Fruit fly (Drosophila melanogaster) Kc167 (cell line): ENCODE measurements around the gene Sbp2.

ENCODE experiments used
- Myc ChIP-seq: fragments of >200 bp; optimal IDR thresholded peaks from 2 replicates; lab custom pipeline; 2017; ENCODE audit warnings: missing external identifiers
- Sin3A ChIP-seq: fragments of >200 bp; optimal IDR thresholded peaks from 2 replicates; lab custom pipeline; 2018; ENCODE audit warnings: missing external identifiers
- h ChIP-seq: fragments of >200 bp; optimal IDR thresholded peaks from 3 replicates; lab custom pipeline; 2018; ENCODE audit warnings: missing external identifiers
- insv ChIP-seq: fragments of >200 bp; optimal IDR thresholded peaks from 3 replicates; lab custom pipeline; 2018; ENCODE audit warnings: missing external identifiers
- psq ChIP-seq: fragments of >200 bp; optimal IDR thresholded peaks from 2 replicates; lab custom pipeline; 2017; ENCODE audit warnings: missing external identifiers
- ttk ChIP-seq: sonication (Bioruptor generic); optimal IDR thresholded peaks from 2 replicates; lab custom pipeline; 2017; ENCODE audit warnings: missing external identifiers

The Sbp2 gene

DNA sequence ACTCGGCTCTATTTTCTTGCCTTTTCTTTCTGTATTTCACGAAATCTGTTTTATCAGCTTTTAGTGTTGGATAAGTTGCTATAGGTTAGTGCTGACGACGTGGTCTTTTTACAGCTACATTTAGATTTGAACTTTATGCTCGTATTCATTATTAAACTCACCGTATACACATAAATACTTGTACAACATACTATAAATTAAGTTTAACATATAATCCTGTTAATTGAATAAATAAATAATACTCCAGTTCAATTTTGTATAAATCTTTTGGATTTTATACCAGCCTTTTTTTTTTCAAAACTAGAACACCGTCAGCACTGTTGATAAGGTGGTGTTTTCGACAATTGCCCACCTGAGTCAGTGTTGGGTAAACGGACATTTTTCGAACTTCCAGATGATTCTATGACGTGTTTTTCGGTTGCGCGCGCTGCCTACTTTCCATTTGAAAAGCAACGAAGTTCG, 5.0 kb downstream of the Sbp2 start, which contains the start of gene BI-1:
TSS of gene BI-1 (minus strand) at position 51 of the 462 bp plus-strand sequence.
- TF ChIP-seq ttk, result no peak
- no peak for TF ChIP-seq h (lab: Kevin White, UChicago)
- no peak for TF ChIP-seq insv (lab: Kevin White, UChicago)
- TF ChIP-seq Myc, result no peak
- no peak for TF ChIP-seq psq
- no peak for TF ChIP-seq Sin3A (lab: Kevin White, UChicago)

- no peak for TF ChIP-seq ttk
- TF ChIP-seq insv (lab: Kevin White, UChicago), result no peak
- TF ChIP-seq Sin3A (lab: Kevin White, UChicago), result no peak
- TF ChIP-seq h (lab: Kevin White, UChicago), result no peak
- TF ChIP-seq psq, result no peak
- no peak for TF ChIP-seq Myc
Measured at dm6 chr3L:8312290-8312689, 8.3 kb downstream of the Sbp2 start.

DNA sequence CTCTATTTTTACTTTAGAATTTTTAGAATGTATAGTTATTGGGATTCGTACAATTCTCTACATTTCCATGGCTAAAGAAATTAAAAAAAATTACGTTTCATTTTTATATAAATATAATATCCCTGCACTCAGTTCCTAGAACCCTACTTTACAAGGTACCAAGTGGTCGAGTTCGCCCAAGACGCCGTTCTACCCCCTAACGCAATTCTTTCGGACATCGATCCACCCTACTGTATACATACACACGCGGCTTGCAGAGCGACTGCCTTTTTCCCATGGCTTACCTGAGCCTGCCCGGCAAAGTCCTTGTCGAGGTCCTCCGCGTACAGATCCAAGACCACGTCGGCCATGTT, 10.8 kb downstream of the Sbp2 start:
- TF ChIP-seq Myc (no peak), Sin3A (lab: Kevin White, UChicago) (no peak), ttk (no peak), h (lab: Kevin White, UChicago) (no peak), psq (no peak)

DNA sequence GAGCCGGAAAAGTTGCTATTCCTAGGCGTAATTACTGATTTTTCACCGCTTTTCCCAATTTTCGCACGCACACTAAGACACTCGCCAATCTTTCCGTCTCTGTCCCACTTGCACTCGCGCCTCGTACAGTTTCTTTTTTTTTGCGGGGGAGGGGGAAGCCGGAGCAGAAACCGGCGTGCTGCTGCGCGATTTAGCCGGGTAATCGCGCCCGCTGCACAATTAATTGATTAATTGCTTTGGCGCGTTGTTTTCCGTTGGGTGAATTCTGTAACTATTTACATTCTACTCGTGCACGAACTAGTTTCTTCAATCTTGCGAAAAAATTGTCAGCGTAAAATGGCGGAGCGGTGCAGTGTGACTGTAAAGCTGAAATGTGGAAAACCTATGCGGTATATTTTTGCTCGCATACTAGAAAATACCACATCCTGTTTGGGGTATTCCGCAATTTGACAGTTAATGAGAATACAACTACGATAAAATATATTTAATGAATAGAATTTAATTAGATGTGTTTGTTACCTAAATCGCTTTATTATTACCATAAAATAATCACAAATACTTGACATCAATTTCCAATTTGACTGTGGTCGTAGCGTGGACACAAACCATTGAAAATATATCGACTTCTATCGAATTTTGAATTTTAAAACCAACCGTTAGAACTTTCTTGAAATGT, 11.3 kb downstream of the Sbp2 start, which contains the start of gene Cpsf6:
TSS of gene Cpsf6 (minus strand) at position 362 of the 676 bp plus-strand sequence.
- no peak for TF ChIP-seq Sin3A (lab: Kevin White, UChicago)
- TF ChIP-seq h (lab: Kevin White, UChicago), result no peak

- TF ChIP-seq Sin3A (lab: Kevin White, UChicago) (no peak), psq (no peak), h (lab: Kevin White, UChicago) (no peak), ttk (no peak)
Measured at dm6 chr3L:8318916-8319506, 15.1 kb downstream of the Sbp2 start, which contains the start of gene CG43059. Gene CG43059 (minus strand): TSS chr3L:8318966.

DNA sequence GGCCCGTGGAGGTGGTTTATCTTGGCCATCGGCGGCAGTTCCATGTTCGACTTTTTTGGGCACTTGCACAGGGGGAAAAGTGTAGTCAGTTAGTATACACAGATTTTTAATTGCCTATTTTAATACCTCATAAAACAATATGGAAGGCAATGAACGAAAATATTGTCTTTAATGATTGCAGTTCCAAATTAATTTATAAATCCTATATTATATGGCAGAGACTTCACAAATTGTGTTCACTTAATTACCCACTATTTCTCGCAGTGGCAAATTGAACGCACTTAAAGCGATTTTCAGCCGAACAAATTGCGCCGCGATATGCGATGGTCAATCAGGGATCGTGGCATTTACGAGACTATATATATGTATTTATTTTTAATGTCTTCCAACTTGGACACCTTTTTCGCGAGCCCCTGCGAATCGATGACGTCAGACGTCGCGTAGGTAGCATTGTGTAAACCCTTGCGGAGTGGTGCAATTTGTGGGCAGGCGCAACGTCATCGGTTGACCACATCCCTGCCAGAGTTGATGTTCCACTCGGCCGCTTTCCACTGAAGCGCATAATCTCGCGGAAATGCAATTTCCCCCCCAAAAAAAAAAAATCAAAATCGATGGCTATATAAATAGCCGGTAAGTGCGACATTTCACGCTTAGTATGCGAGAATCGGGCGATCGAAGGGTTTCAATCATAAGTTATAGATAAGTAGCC, 16.3 kb downstream of the Sbp2 start, which contains the start of gene CG13670:
TSS of gene CG13670 (plus strand) at position 659 of the 709 bp plus-strand sequence.
- no peak for TF ChIP-seq h (lab: Kevin White, UChicago)

DNA sequence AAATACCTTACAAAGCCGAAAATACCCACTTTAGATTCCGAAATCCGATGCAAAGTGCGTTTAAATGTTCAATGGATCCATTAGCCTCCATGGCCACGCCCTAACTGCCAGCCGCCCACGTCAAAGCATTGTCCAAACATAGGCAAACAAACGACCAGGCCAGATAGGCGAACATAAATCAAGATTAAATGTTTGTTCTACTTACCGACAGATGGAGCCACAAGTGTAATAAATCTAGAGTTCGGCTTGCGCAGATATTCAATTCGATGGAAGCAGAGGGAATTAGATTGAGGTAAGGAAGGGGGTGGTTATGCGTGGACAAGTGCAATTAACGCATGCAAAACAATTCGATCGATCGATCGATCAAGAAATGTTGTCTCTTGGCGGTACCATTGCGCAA, 19.9 kb downstream of the Sbp2 start:
- TF ChIP-seq ttk (no peak), h (lab: Kevin White, UChicago) (no peak), Myc (no peak), Sin3A (lab: Kevin White, UChicago) (no peak), psq (no peak), insv (lab: Kevin White, UChicago) (no peak)

- TF ChIP-seq insv (lab: Kevin White, UChicago) (no peak), psq (no peak), Myc (no peak)
Measured at dm6 chr3L:8325559-8325958, 21.6 kb downstream of the Sbp2 start, which contains the start of gene CG34461. Gene CG34461 (plus strand): TSS chr3L:8325859.

DNA sequence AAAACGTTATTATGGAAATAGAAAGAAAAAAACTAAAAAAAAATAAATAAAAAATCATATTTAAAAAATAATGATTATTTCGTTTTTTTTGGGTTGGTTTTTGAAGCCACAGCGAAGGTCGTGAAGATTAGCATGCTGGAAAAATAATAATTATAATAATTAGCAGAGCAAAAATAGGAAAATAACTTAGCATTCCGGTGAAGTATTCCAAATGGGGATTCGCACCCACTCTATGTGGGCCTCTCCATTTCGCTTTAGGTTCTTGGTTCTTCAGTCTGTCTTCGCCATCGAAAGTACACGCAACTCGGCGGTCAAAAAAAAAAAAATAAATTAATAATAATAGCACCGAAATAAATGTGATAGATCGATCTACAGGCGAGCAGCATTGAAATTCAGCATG, 24.3 kb downstream of the Sbp2 start, which contains the start of gene CG34462:
TSS of gene CG34462 (plus strand) at position 301 of the 400 bp plus-strand sequence.
- TF ChIP-seq h (lab: Kevin White, UChicago) (no peak), ttk (no peak), Sin3A (lab: Kevin White, UChicago) (no peak), psq (no peak), insv (lab: Kevin White, UChicago) (no peak)

DNA sequence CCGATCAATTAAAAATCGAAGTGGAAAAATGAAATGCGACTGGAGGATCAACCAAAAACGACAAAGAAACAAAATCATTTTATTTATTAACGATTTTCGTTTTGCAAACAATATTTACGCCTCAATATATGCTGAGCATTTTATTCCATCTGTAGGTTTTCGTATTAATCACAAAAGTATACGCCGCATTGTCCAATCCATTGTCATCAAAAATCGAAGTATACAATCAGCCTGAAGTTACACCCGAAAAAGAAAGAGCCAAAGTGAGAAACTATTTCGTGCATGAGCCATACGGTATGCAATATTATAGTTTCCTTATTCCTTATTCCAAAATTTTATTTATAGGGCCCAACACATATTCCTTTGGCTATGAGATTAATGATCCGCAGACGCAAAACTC, 25.0 kb downstream of the Sbp2 start:
- TF ChIP-seq ttk (no peak), Myc (no peak), psq (no peak), Sin3A (lab: Kevin White, UChicago) (no peak), h (lab: Kevin White, UChicago) (no peak), insv (lab: Kevin White, UChicago) (no peak)

- no peak for TF ChIP-seq h (lab: Kevin White, UChicago)
- no peak for TF ChIP-seq insv (lab: Kevin White, UChicago)
- no peak for TF ChIP-seq psq
- TF ChIP-seq Sin3A (lab: Kevin White, UChicago), result no peak
- no peak for TF ChIP-seq ttk
- no peak for TF ChIP-seq Myc
Measured at dm6 chr3L:8331414-8331813, 27.5 kb downstream of the Sbp2 start.

DNA sequence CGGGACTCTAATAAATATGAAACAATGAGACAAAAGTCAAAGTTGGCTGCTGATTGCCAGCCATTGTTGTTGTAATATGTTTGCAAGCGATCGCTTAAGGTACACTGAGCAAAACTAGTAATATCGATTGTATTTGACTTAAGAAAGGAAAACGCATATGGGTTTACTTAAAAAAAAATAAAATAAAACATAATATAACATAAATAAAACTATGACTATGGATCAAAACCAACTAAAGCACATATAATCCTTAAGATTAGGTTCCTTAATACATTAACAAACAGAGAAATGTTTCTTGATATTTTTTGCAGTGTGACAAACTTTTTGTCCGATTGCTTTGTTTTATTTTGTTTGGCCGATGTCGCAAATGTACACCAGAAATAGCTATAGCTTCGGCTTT, 29.6 kb downstream of the Sbp2 start:
- TF ChIP-seq psq, result no peak
- TF ChIP-seq h (lab: Kevin White, UChicago), result no peak
- TF ChIP-seq Myc, result no peak
- no peak for TF ChIP-seq insv (lab: Kevin White, UChicago)
- no peak for TF ChIP-seq Sin3A (lab: Kevin White, UChicago)
- TF ChIP-seq ttk, result no peak

dm6 chr3L:8334338-8334737, 30.4 kb downstream of the Sbp2 start:
- no peak for TF ChIP-seq h (lab: Kevin White, UChicago)
